Worm (Caenorhabditis elegans) whole organism, early embryonic: ENCODE data around the gene C33C12.12.

Source experiments
- B0310.2 ChIP-seq: sonication (generic microtip); optimal IDR thresholded peaks from 2 replicates; lab custom pipeline; 2016; ENCODE audit warnings: mild to moderate bottlenecking, missing genetic modification characterization, missing compliant biosample characterization
- F13C5.2 ChIP-seq: sonication (generic microtip); optimal IDR thresholded peaks from 2 replicates; lab custom pipeline; 2017; ENCODE audit warnings: mild to moderate bottlenecking, missing genetic modification characterization, inconsistent platforms, missing compliant biosample characterization
- aly-1 ChIP-seq: sonication (generic microtip); optimal IDR thresholded peaks from 2 replicates; lab custom pipeline; 2016; ENCODE audit warnings: missing genetic modification characterization, missing compliant biosample characterization
- ama-1 ChIP-seq: fragments of 150-350 bp; optimal IDR thresholded peaks from 2 replicates; lab custom pipeline; 2014
- ceh-13 ChIP-seq: fragments of 200-800 bp; sonication (Bioruptor generic); optimal IDR thresholded peaks from 2 replicates; lab custom pipeline; 2018; ENCODE audit warnings: mild to moderate bottlenecking, missing genetic modification characterization, missing compliant biosample characterization
- ceh-36 ChIP-seq: sonication (generic microtip); optimal IDR thresholded peaks from 2 replicates; lab custom pipeline; 2016; ENCODE audit warnings: missing genetic modification characterization, inconsistent platforms, missing compliant biosample characterization
- ets-7 ChIP-seq: sonication (generic microtip); optimal IDR thresholded peaks from 2 replicates; lab custom pipeline; 2016; ENCODE audit warnings: missing genotype, missing genetic modification characterization, missing compliant biosample characterization
- flt-1 ChIP-seq: fragments of 200-800 bp; sonication (Bioruptor generic); IDR thresholded peaks from 2 replicates; pipeline ENCODE4 v1.3.6; 2022; ENCODE audit warnings: missing genetic modification characterization, missing compliant biosample characterization
- hmbx-1 ChIP-seq: sonication (generic microtip); optimal IDR thresholded peaks from 2 replicates; lab custom pipeline; 2016; ENCODE audit warnings: mild to moderate bottlenecking, missing genetic modification characterization, missing compliant biosample characterization
- hmg-4 ChIP-seq: fragments of 200-800 bp; sonication (Bioruptor generic); optimal IDR thresholded peaks from 2 replicates; lab custom pipeline; 2018; ENCODE audit warnings: mild to moderate bottlenecking, missing genetic modification characterization, missing compliant biosample characterization
- hnd-1 ChIP-seq: sonication (generic microtip); optimal IDR thresholded peaks from 2 replicates; lab custom pipeline; 2016; ENCODE audit warnings: missing genetic modification characterization, missing compliant biosample characterization
- pes-1 ChIP-seq: fragments of 200-800 bp; sonication (Bioruptor generic); IDR thresholded peaks from 2 replicates; pipeline ENCODE4 v1.3.6; 2022; ENCODE audit warnings: missing genetic modification reagents, missing genetic modification characterization, missing compliant biosample characterization
- scrt-1 ChIP-seq: fragments of 200-800 bp; sonication (Bioruptor generic); IDR thresholded peaks from 2 replicates; pipeline ENCODE4 v1.3.6; 2022; ENCODE audit warnings: missing genetic modification characterization, missing compliant biosample characterization
- sea-1 ChIP-seq: fragments of 200-800 bp; sonication (Bioruptor generic); conservative IDR thresholded peaks from 2 replicates; pipeline ENCODE4 v1.3.6; 2022; ENCODE audit warnings: missing genetic modification characterization, missing compliant biosample characterization
- tbx-11 ChIP-seq: fragments of 200-800 bp; sonication (Bioruptor generic); IDR thresholded peaks from 2 replicates; pipeline ENCODE4 v1.3.6; 2022; ENCODE audit warnings: missing genetic modification characterization, missing compliant biosample characterization
- tbx-37 ChIP-seq: fragments of 200-800 bp; sonication (Bioruptor generic); conservative IDR thresholded peaks from 2 replicates; pipeline ENCODE4 v1.3.6; 2022; ENCODE audit warnings: missing genetic modification reagents, missing genetic modification characterization, missing compliant biosample characterization
- tra-4 ChIP-seq: sonication (generic microtip); optimal IDR thresholded peaks from 2 replicates; lab custom pipeline; 2017; ENCODE audit warnings: missing genetic modification characterization, missing compliant biosample characterization

The C33C12.12 gene

ce11 chrII:2122762-2123161 is 47.2 kb downstream of the C33C12.12 start:
- TF ChIP-seq ceh-13 (GFP tag; lab: Kevin White, UChicago) (no peak), B0310.2 (tag; lab: Kevin White, UChicago) (no peak), hmg-4 (GFP tag; lab: Kevin White, UChicago) (no peak), tbx-37 (GFP tag; lab: Robert Waterston, UW) (no peak), hnd-1 (tag; lab: Kevin White, UChicago) (no peak), ama-1 (lab: Kevin White, UChicago) (no peak), hmbx-1 (tag; lab: Kevin White, UChicago) (no peak), flt-1 (no peak), F13C5.2 (tag; lab: Kevin White, UChicago) (no peak), tra-4 (no peak), tbx-11 (GFP tag; lab: Robert Waterston, UW) (no peak), sea-1 (GFP tag; lab: Robert Waterston, UW) (no peak), scrt-1 (no peak), ets-7 (tag; lab: Kevin White, UChicago) (no peak), aly-1 (no peak), ceh-36 (tag; lab: Kevin White, UChicago) (no peak), pes-1 (GFP tag; lab: Robert Waterston, UW) (no peak)

ce11 chrII:2122091-2122490 is 47.9 kb downstream of the C33C12.12 start, which contains the start of gene math-37:
Gene math-37, minus strand, starts transcription at chrII:2122191.
- TF ChIP-seq scrt-1 (no peak), flt-1 (no peak), tbx-11 (GFP tag; lab: Robert Waterston, UW) (no peak), ceh-36 (tag; lab: Kevin White, UChicago) (no peak), ama-1 (lab: Kevin White, UChicago) (no peak), pes-1 (GFP tag; lab: Robert Waterston, UW) (no peak), tra-4 (no peak), hnd-1 (tag; lab: Kevin White, UChicago) (no peak), tbx-37 (GFP tag; lab: Robert Waterston, UW) (no peak), F13C5.2 (tag; lab: Kevin White, UChicago) (no peak), aly-1 (no peak), B0310.2 (tag; lab: Kevin White, UChicago) (no peak)
